Fruit fly (Drosophila melanogaster): ENCODE results near the gene CG8319.

DNA sequence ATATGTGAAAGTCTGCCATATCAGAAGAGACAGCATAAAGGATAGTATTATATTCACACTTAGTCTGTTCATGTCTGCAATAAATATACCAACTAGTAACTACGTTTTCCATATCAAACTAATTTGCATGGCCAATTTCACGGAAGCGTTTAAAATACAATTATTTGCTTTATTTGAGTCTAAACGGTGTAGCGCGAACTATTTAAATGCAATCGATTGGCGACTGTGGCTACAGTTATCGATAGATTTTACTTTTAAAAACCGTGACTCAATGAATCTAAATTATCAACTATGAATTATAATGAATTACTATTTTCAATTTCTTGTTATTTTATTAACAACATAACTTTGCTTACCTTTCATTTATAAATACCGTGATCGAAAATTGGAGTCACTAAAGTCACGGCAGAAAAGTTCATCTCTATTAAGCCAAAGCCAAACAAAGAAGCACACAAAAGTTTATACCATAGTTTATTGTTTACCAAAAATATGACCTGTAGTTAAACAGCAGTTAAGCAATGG is at the start of gene CG8319, which contains the start of gene CG9427:
- TF ChIP-seq h (optimal IDR thresholded peaks at IDR 0.05): no peak
- TF ChIP-seq psq (optimal IDR thresholded peaks at IDR 0.05): no peak
- no peak for TF ChIP-seq ttk (optimal IDR thresholded peaks at IDR 0.05)
- no peak for TF ChIP-seq Myc (optimal IDR thresholded peaks at IDR 0.05)
- no peak for TF ChIP-seq insv (optimal IDR thresholded peaks at IDR 0.05)

Measured in Kc167 (cell line).